Worm (Caenorhabditis elegans): Measurements from ENCODE around the gene R07E5.19.

R07E5.19 gene

DNA sequence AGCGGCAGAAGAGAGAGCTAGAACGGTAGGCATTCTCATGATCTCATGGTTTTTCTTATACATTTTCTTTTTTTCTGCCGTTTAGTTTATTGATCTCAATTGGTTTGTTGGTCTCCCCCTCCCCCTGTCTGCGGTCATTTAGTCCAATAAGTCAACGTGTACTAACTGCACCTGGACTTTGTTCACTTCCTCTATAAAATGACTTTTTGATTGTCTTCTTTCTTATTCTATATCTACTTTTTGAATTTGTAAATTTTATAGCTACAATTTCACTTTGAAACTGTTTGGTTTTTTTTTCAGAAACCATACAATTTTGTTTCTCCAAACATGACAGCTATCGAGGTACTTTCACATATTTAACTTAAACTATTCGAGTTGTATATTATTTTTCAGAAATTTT lies 50.2 kb downstream of the R07E5.19 start, which contains the start of gene ckb-2:
Gene ckb-2, plus strand, starts transcription at position 301 of the 400 bp plus-strand sequence.
- TF ChIP-seq mxl-3 (GFP tag; optimal IDR thresholded peaks at IDR 0.05) (no peak), nhr-25 (tag; optimal IDR thresholded peaks at IDR 0.05; ENCODE audit: borderline replicate concordance, insufficient read depth) (no peak), nhr-111 (GFP tag; optimal IDR thresholded peaks at IDR 0.05) (no peak), egl-27 (tag; optimal IDR thresholded peaks at IDR 0.05) (no peak), lin-1 (GFP tag; IDR thresholded peaks at IDR 0.05) (no peak), spr-1 (tag; optimal IDR thresholded peaks at IDR 0.05) (no peak), zag-1 (tag; optimal IDR thresholded peaks at IDR 0.05) (no peak), Y105C5A.15 (GFP tag; IDR thresholded peaks at IDR 0.05) (no peak), attf-4 (tag; optimal IDR thresholded peaks at IDR 0.05) (no peak), mes-2 (tag; optimal IDR thresholded peaks at IDR 0.05; ENCODE audit: poor library complexity, severe bottlenecking) (no peak), dve-1 (tag; optimal IDR thresholded peaks at IDR 0.05; ENCODE audit: insufficient read depth) (no peak), lin-38 (GFP tag; IDR thresholded peaks at IDR 0.05) (no peak), ceh-28 (tag; optimal IDR thresholded peaks at IDR 0.05) (no peak), lin-39 (tag; optimal IDR thresholded peaks at IDR 0.05) (no peak)

All from whole organism, L4 larva.